Worm (Caenorhabditis elegans) whole organism, L3 larva: ENCODE results near the gene F28C1.1.

Experiments used
- ama-1 ChIP-seq: fragments of 150-350 bp; optimal IDR thresholded peaks from 2 replicates; lab custom pipeline; 2018
- egl-27 ChIP-seq: sonication (generic microtip); optimal IDR thresholded peaks from 4 replicates; lab custom pipeline; 2017; ENCODE audit warnings: missing biosample characterization, missing genetic modification reagents, missing genetic modification characterization
- nhr-25 ChIP-seq: sonication (generic microtip); optimal IDR thresholded peaks from 2 replicates; lab custom pipeline; 2017; ENCODE audit warnings: missing biosample characterization, missing genetic modification characterization
- unc-39 ChIP-seq: sonication (generic microtip); optimal IDR thresholded peaks from 4 replicates; lab custom pipeline; 2017; ENCODE audit warnings: missing biosample characterization, missing genetic modification characterization

ce11 chrV:12418292-12418691 is 32.3 kb upstream of the F28C1.1 start, which contains the start of gene C54D10.3:
- TF ChIP-seq egl-27 (tag; lab: Kevin White, UChicago) = no peak
- no peak for TF ChIP-seq nhr-25 (tag; lab: Kevin White, UChicago)
- TF ChIP-seq ama-1 = no peak
- no peak for TF ChIP-seq unc-39
